Worm (Caenorhabditis elegans) whole organism, L4 larva: ENCODE results near the gene nlp-51.
A peak's percentile ranks its signal among the peaks of the same experiment; 100 is the strongest.

Source experiments
- D1046.2 ChIP-seq: fragments of 200-800 bp; sonication (Bioruptor generic); IDR thresholded peaks from 2 replicates; pipeline ENCODE4 v1.3.6; 2022; ENCODE audit warnings: missing genetic modification characterization, missing compliant biosample characterization
- F44E2.7 ChIP-seq: fragments of 200-800 bp; sonication (Bioruptor generic); IDR thresholded peaks from 2 replicates; pipeline ENCODE4 v2.1.2; 2022; ENCODE audit warnings: missing genetic modification characterization, missing compliant biosample characterization
- T20F7.1 ChIP-seq: fragments of 200-800 bp; sonication (Bioruptor generic); optimal IDR thresholded peaks from 2 replicates; lab custom pipeline; 2018; ENCODE audit warnings: mild to moderate bottlenecking, missing genetic modification characterization, missing compliant biosample characterization
- Y105C5A.15 ChIP-seq: fragments of 200-800 bp; sonication (Bioruptor generic); IDR thresholded peaks from 2 replicates; pipeline ENCODE4 v1.3.6; 2022; ENCODE audit warnings: missing genetic modification characterization, missing compliant biosample characterization
- Y75B8A.6 ChIP-seq: fragments of 200-800 bp; sonication (Bioruptor generic); IDR thresholded peaks from 2 replicates; pipeline ENCODE4 v1.3.6; 2022; ENCODE audit warnings: missing genetic modification reagents, missing genetic modification characterization, missing compliant biosample characterization
- ZK337.2 ChIP-seq: fragments of 200-800 bp; sonication (Bioruptor generic); IDR thresholded peaks from 2 replicates; pipeline ENCODE4 v1.3.6; 2022; ENCODE audit warnings: missing genetic modification reagents, missing genetic modification characterization, missing compliant biosample characterization
- ZK546.5 ChIP-seq, 2 experiments: sonication (generic microtip); optimal IDR thresholded peaks; 2 replicates each; lab custom pipeline; 2017; ENCODE audit warnings: missing biosample characterization in 2 of 2, missing genetic modification characterization in 2 of 2
- attf-4 ChIP-seq: sonication (generic microtip); optimal IDR thresholded peaks from 3 replicates; lab custom pipeline; 2017; ENCODE audit warnings: missing biosample characterization, missing genetic modification characterization
- ceh-28 ChIP-seq: fragments of 150-350 bp; optimal IDR thresholded peaks from 2 replicates; lab custom pipeline; 2014; ENCODE audit warnings: missing biosample characterization, missing genetic modification reagents, missing genetic modification characterization
- ceh-44 ChIP-seq: fragments of 200-800 bp; sonication (Bioruptor generic); IDR thresholded peaks from 2 replicates; pipeline ENCODE4 v1.3.6; 2022; ENCODE audit warnings: missing genetic modification reagents, missing genetic modification characterization, missing compliant biosample characterization
- ceh-62 ChIP-seq: sonication (generic microtip); optimal IDR thresholded peaks from 2 replicates; lab custom pipeline; 2017; ENCODE audit warnings: missing biosample characterization, missing genetic modification characterization
- daf-16 ChIP-seq, 3 experiments: sonication (generic microtip); optimal IDR thresholded peaks; 2 replicates each; lab custom pipeline; 2016 to 2017; ENCODE audit warnings: missing genetic modification characterization in 3 of 3, missing genetic modification reagents in 3 of 3, mild to moderate bottlenecking in 2 of 3, missing compliant biosample characterization in 2 of 3, missing biosample characterization in 1 of 3, moderate library complexity in 1 of 3
- daf-8 ChIP-seq: fragments of 200-800 bp; sonication (Bioruptor generic); IDR thresholded peaks from 2 replicates; pipeline ENCODE4 v1.3.6; 2022; ENCODE audit warnings: missing genetic modification characterization, missing compliant biosample characterization
- egl-27 ChIP-seq: sonication (generic microtip); optimal IDR thresholded peaks from 3 replicates; lab custom pipeline; 2017; ENCODE audit warnings: missing biosample characterization, missing genetic modification reagents, missing genetic modification characterization
- egl-43 ChIP-seq: fragments of 200-800 bp; sonication (Bioruptor generic); IDR thresholded peaks from 2 replicates; pipeline ENCODE4 v1.3.6; 2022; ENCODE audit warnings: missing genetic modification reagents, missing genetic modification characterization, missing compliant biosample characterization
- fkh-10 ChIP-seq: fragments of 150-350 bp; optimal IDR thresholded peaks from 2 replicates; lab custom pipeline; 2014; ENCODE audit warnings: missing biosample characterization, missing genetic modification reagents, missing genetic modification characterization
- lim-7 ChIP-seq: fragments of 200-800 bp; sonication (Bioruptor generic); IDR thresholded peaks from 2 replicates; pipeline ENCODE4 v1.3.6; 2022; ENCODE audit warnings: missing genetic modification characterization, missing compliant biosample characterization
- lin-13 ChIP-seq: fragments of 150-350 bp; optimal IDR thresholded peaks from 2 replicates; lab custom pipeline; 2014; ENCODE audit warnings: missing biosample characterization, missing genetic modification reagents, missing genetic modification characterization
- lin-38 ChIP-seq: fragments of 200-800 bp; sonication (Bioruptor generic); IDR thresholded peaks from 2 replicates; pipeline ENCODE4 v1.3.6; 2022; ENCODE audit warnings: missing genetic modification reagents, missing genetic modification characterization, missing compliant biosample characterization
- lin-39 ChIP-seq: fragments of 150-350 bp; optimal IDR thresholded peaks from 2 replicates; lab custom pipeline; 2014; ENCODE audit warnings: missing biosample characterization, missing genetic modification reagents, missing genetic modification characterization
- lsy-2 ChIP-seq, 2 experiments: fragments of 150-350 bp in 1 of 2; sonication (generic microtip) in 1 of 2; optimal IDR thresholded peaks; 2 replicates each; lab custom pipeline; 2014 to 2017; ENCODE audit warnings: missing biosample characterization in 2 of 2, missing genetic modification characterization in 2 of 2
- mdl-1 ChIP-seq, 2 experiments: fragments of 150-350 bp in 1 of 2; sonication (generic microtip) in 1 of 2; optimal IDR thresholded peaks; 2 replicates each; lab custom pipeline; 2014 to 2017; ENCODE audit warnings: missing biosample characterization in 2 of 2, missing genetic modification characterization in 2 of 2
- mep-1 ChIP-seq: fragments of 150-350 bp; sonication (generic microtip); optimal IDR thresholded peaks from 3 replicates; lab custom pipeline; 2014; ENCODE audit warnings: missing biosample characterization, missing genetic modification characterization
- mes-2 ChIP-seq: sonication (generic microtip); optimal IDR thresholded peaks from 2 replicates; lab custom pipeline; 2016; ENCODE audit warnings: missing genotype, mild to moderate bottlenecking, missing genetic modification characterization, missing compliant biosample characterization; ENCODE audit not compliant: poor library complexity, severe bottlenecking
- nhr-10 ChIP-seq: fragments of 150-350 bp; optimal IDR thresholded peaks from 2 replicates; lab custom pipeline; 2014; ENCODE audit warnings: missing biosample characterization, missing genetic modification characterization
- nhr-28 ChIP-seq: fragments of 150-350 bp; optimal IDR thresholded peaks from 2 replicates; lab custom pipeline; 2014; ENCODE audit warnings: missing biosample characterization, missing genetic modification characterization
- nhr-6 ChIP-seq: fragments of 150-350 bp; optimal IDR thresholded peaks from 2 replicates; lab custom pipeline; 2014; ENCODE audit warnings: missing biosample characterization, missing genetic modification characterization
- pha-4 ChIP-seq, 2 experiments: fragments of 150-350 bp in 1 of 2; fragments of 200-800 bp in 1 of 2; sonication (Bioruptor generic) in 1 of 2; IDR thresholded peaks in 1 of 2; optimal IDR thresholded peaks in 1 of 2; 2 replicates each; pipeline versions ENCODE4 v1.3.6 to Lab custom; 2014 to 2022; ENCODE audit warnings: missing genetic modification characterization in 2 of 2, missing genetic modification reagents in 2 of 2, missing biosample characterization in 1 of 2, missing compliant biosample characterization in 1 of 2
- pqm-1 ChIP-seq: sonication (generic microtip); optimal IDR thresholded peaks from 2 replicates; lab custom pipeline; 2017; ENCODE audit warnings: missing biosample characterization, missing genetic modification characterization
- sdz-12 ChIP-seq: fragments of 200-800 bp; sonication (Bioruptor generic); optimal IDR thresholded peaks from 2 replicates; lab custom pipeline; 2018; ENCODE audit warnings: mild to moderate bottlenecking, missing genetic modification characterization, missing compliant biosample characterization
- unc-130 ChIP-seq: sonication (generic microtip); optimal IDR thresholded peaks from 2 replicates; lab custom pipeline; 2016; ENCODE audit warnings: missing genetic modification reagents, missing genetic modification characterization, missing compliant biosample characterization
- zag-1 ChIP-seq: fragments of 150-350 bp; optimal IDR thresholded peaks from 2 replicates; lab custom pipeline; 2014; ENCODE audit warnings: missing biosample characterization, missing genetic modification characterization
- zfp-2 ChIP-seq: sonication (generic microtip); optimal IDR thresholded peaks from 2 replicates; lab custom pipeline; 2016; ENCODE audit warnings: mild to moderate bottlenecking, missing genetic modification characterization, missing compliant biosample characterization
- zip-11 ChIP-seq: fragments of 200-800 bp; sonication (Bioruptor generic); IDR thresholded peaks from 2 replicates; pipeline ENCODE4 v1.3.6; 2022; ENCODE audit warnings: missing genetic modification characterization, missing compliant biosample characterization
- zip-2 ChIP-seq: fragments of 150-350 bp; optimal IDR thresholded peaks from 2 replicates; lab custom pipeline; 2014; ENCODE audit warnings: missing biosample characterization, missing genetic modification characterization

nlp-51 gene

DNA sequence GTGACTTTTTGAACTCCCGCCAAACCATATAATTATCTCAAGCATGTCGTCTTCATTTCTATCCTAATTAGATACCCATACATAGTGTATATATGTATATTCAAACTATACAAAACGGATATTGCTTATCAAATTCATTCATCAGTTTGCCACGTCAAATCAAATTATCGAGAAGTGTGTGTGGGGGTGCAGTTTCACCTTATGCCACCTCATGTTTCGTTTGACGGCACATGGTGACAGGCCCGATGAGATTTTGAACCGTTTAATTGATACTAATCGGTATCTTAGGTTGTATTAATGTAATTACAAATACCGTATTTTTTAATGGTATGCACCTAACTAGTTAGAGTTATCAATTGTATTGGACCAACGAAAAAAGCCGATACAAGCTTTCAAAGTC lies 34.8 kb downstream of the nlp-51 start:
- TF ChIP-seq ZK337.2 (GFP tag; lab: Robert Waterston, UW) (no peak), zip-11 (GFP tag; lab: Robert Waterston, UW) (no peak), attf-4 (tag; lab: Kevin White, UChicago) (no peak), zag-1 (tag; lab: Kevin White, UChicago) (no peak), lin-39 (no peak), ZK546.5 (tag; optimal IDR thresholded peaks at IDR 0.05; lab: Kevin White, UChicago) (no peak), mdl-1 (tag; optimal IDR thresholded peaks at IDR 0.05; lab: Kevin White, UChicago) (no peak), T20F7.1 (GFP tag; lab: Kevin White, UChicago) (no peak), ceh-62 (tag; lab: Kevin White, UChicago) (no peak), nhr-6 (no peak), fkh-10 (no peak), pha-4 (GFP tag; IDR thresholded peaks at IDR 0.05; lab: Robert Waterston, UW) (no peak), pha-4 (tag; optimal IDR thresholded peaks at IDR 0.05; lab: Kevin White, UChicago) (no peak)

DNA sequence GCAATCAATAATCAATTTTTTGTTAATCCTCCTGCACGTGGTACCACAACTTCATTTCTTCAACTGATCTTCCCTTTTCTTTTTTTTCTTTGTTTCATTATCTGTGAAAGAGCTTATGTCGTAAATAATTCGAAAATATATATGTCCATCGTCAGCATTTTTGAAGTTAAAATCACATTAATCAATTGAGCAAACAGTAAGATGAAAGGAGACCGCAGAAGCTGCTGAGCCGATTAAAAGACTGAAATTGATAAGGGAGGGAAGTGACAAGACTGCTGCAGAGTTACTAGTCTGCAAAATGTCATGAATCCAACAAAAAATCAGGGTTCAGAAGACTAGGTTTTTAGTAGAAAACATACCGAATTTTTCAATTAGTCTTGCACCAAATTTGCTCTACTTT lies 35.7 kb downstream of the nlp-51 start:
- TF ChIP-seq daf-16 (GFP tag; optimal IDR thresholded peaks at IDR 0.05; lab: Kevin White, UChicago) (no peak), daf-16 (tag; optimal IDR thresholded peaks at IDR 0.05; lab: Kevin White, UChicago) (peak; percentile 29), pqm-1 (tag; lab: Kevin White, UChicago) (peak; percentile 71), nhr-28 (tag; lab: Kevin White, UChicago) (peak; percentile 6), F44E2.7 (no peak)

DNA sequence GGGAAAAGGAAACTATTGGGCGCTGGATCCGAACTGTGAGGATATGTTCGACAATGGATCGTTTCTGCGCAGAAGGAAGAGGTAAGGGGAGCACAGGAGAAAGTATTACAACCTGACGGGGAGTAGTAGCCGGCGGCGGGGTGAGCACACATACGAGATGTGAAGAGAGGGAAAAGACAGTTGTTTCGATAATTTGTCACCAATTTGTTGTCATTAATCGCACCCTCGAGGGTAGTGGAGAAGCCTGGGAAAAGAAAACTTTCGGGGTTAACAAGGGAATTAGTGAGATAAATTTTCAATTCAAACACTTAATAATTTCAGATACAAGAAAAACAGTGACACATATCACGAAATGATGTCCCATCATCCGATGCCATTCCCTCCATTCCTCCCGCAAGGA lies 36.5 kb downstream of the nlp-51 start:
- TF ChIP-seq unc-130 (no peak), lim-7 (GFP tag; lab: Robert Waterston, UW) (no peak), Y105C5A.15 (GFP tag; lab: Robert Waterston, UW) (no peak)

DNA sequence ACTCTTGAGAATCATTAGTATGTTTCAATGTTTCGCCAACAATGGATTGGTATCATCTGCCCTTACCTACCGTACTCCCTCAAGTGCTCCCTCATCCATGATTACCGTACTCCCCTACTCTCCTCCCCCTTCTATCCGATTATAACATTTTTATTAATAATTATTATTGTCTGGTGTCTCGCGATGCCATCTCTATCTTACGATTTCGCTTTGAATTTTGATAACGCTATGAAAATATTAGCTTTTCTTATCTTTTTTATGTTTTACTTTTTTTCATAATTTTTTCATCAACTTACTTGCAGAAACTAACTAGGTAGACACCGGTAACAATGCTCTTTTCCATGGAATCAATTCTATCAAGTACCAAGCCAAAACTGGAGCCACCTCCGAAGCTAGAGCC lies 37.8 kb downstream of the nlp-51 start, which contains the start of gene unc-130:
TSS of gene unc-130 (plus strand) at position 301 of the 400 bp plus-strand sequence.
- TF ChIP-seq ceh-28: no peak
- TF ChIP-seq lin-39: no peak
- TF ChIP-seq Y75B8A.6 (GFP tag; lab: Robert Waterston, UW): no peak
- no peak for TF ChIP-seq D1046.2 (GFP tag; lab: Robert Waterston, UW)
- no peak for TF ChIP-seq lin-13 (GFP tag; lab: Kevin White, UChicago)
- TF ChIP-seq mep-1 (tag; lab: Kevin White, UChicago): no peak
- TF ChIP-seq pha-4 (GFP tag; IDR thresholded peaks at IDR 0.05; lab: Robert Waterston, UW): no peak
- no peak for TF ChIP-seq pha-4 (tag; optimal IDR thresholded peaks at IDR 0.05; lab: Kevin White, UChicago)
- no peak for TF ChIP-seq zip-2
- no peak for TF ChIP-seq mes-2 (tag; lab: Kevin White, UChicago)
- no peak for TF ChIP-seq ceh-62 (tag; lab: Kevin White, UChicago)
- no peak for TF ChIP-seq lsy-2 (tag; optimal IDR thresholded peaks at IDR 0.05; lab: Kevin White, UChicago)
- TF ChIP-seq lin-38 (GFP tag; lab: Robert Waterston, UW): no peak
- no peak for TF ChIP-seq daf-8 (GFP tag; lab: Robert Waterston, UW)
- no peak for TF ChIP-seq nhr-10 (tag; lab: Kevin White, UChicago)
- TF ChIP-seq egl-27 (tag; lab: Kevin White, UChicago): no peak

DNA sequence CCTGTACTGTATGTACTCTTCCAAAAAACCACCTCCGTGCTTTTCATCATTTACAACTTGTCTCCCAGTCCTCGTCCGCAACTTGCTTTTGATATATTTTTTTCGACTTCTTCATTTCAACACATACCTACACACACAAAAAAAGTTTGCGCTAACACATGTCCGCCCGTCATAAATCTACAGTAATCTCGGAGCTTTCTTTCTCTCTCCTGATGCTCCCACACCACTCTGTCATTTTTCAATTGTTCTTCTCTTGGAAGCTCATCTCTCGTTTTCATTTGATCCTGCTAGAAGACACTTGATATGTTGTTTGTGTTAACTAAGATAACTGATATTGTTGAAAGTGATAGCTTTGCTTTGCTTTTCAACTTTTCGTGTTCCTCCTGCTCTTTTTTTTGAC lies 38.3 kb downstream of the nlp-51 start:
- TF ChIP-seq ceh-44 (GFP tag; lab: Robert Waterston, UW) (no peak), Y105C5A.15 (GFP tag; lab: Robert Waterston, UW) (no peak), egl-43 (GFP tag; lab: Robert Waterston, UW) (no peak), zfp-2 (tag; lab: Kevin White, UChicago) (no peak), sdz-12 (GFP tag; lab: Kevin White, UChicago) (no peak)
- TF ChIP-seq, all 104 proteins: peak for 0
